Fruit fly (Drosophila melanogaster): ENCODE results near the gene CG12237.
A peak's percentile ranks its signal among the peaks of the same experiment; 100 is the strongest.

Gene CG12237

dm6 chrX:19663859-19664728 is 21.4 kb upstream of the CG12237 start, which contains the start of the genes CG14223 and Ssu72 (continued):
- peak; percentile 89 for TF ChIP-seq Dll (GFP tag; IDR thresholded peaks at IDR 0.05; ENCODE audit: partially characterized antibody)
- peak; percentile 67 for TF ChIP-seq sens (GFP tag)
- peak; percentile 32; the same call in 1 of the 2 replicates for TF ChIP-seq vvl (GFP tag; IDR thresholded peaks at IDR 0.05)
- no peak for TF ChIP-seq prd (optimal IDR thresholded peaks at IDR 0.05)
- TF ChIP-seq prd (GFP tag; IDR thresholded peaks at IDR 0.05) = no peak
- TF ChIP-seq trem (tag; optimal IDR thresholded peaks at IDR 0.05) = peak; percentile 6
- peak; percentile 57; the same call in 1 of the 3 replicates for TF ChIP-seq CG7963 (GFP tag; IDR thresholded peaks at IDR 0.05; ENCODE audit: partially characterized antibody)
- TF ChIP-seq nerfin-2 (GFP tag; IDR thresholded peaks at IDR 0.05; ENCODE audit: partially characterized antibody) = peak; percentile 70
- TF ChIP-seq NfI (GFP tag; optimal IDR thresholded peaks at IDR 0.05) = no peak
- TF ChIP-seq CG15479 (GFP tag; optimal IDR thresholded peaks at IDR 0.05) = no peak
- TF ChIP-seq sim (GFP tag; IDR thresholded peaks at IDR 0.05) = no peak
- TF ChIP-seq gem (tag; optimal IDR thresholded peaks at IDR 0.05) = peak; percentile 13
- peak; percentile 7 for TF ChIP-seq HLH54F (GFP tag; optimal IDR thresholded peaks at IDR 0.05)
- TF ChIP-seq HLH4C (GFP tag; IDR thresholded peaks at IDR 0.05; ENCODE audit: partially characterized antibody) = peak; percentile 57
- TF ChIP-seq Opbp (GFP tag; IDR thresholded peaks at IDR 0.05; ENCODE audit: partially characterized antibody) = peak; percentile 87
- no peak for TF ChIP-seq CG17568 (GFP tag; optimal IDR thresholded peaks at IDR 0.05)
- TF ChIP-seq Myb (GFP tag; optimal IDR thresholded peaks at IDR 0.05) = peak; percentile 71
- no peak for TF ChIP-seq Hr51 (GFP tag; optimal IDR thresholded peaks at IDR 0.05)
- no peak for TF ChIP-seq Atf-2 (GFP tag; optimal IDR thresholded peaks at IDR 0.05)

DNA sequence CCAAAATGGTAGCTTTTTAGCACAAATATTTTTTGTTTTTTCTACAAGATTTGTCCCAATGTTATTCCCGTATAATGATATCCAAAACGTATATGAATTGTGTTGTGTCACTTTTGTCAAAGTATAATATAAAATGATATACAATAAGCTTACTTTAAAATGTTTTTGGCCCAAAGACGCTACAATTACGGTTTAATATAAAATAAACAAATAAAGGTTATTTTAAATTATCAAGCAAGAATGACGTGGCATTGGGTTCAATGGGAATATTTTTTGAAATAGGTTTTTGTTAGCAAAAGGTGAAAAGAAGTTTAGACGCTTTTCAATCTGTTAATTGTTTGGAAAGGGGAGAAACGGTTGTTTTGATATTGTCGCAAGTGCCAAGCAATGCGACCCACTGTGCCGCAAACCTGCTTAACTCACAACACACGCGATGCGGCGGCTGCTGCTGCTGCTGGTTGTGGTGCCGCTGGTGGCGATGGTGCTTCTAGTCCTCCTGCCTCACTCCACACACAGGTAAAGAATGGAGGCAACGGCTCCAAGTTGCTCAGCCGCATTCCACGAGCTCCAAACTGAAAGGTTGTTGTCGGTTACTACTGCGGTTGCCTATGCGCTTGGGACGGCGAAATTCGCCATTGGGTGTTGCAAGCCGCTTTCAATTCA is 20.7 kb upstream of the CG12237 start:
- TF ChIP-seq CG4328 (GFP tag; optimal IDR thresholded peaks at IDR 0.05) (peak; percentile 28), CG3847 (GFP tag; IDR thresholded peaks at IDR 0.05) (no peak), Ptx1 (GFP tag; IDR thresholded peaks at IDR 0.05) (no peak), sc (optimal IDR thresholded peaks at IDR 0.05) (no peak), sc (GFP tag; optimal IDR thresholded peaks at IDR 0.05) (peak; percentile 24), lov (optimal IDR thresholded peaks at IDR 0.05) (no peak), lov (GFP tag; IDR thresholded peaks at IDR 0.05) (0 out of 3 replicates have a peak, but pooled peaks have one; percentile 13), exex (tag; optimal IDR thresholded peaks at IDR 0.05) (no peak), CG12104 (GFP tag; optimal IDR thresholded peaks at IDR 0.05) (peak; percentile 61), CG17829 (tag; optimal IDR thresholded peaks at IDR 0.05) (peak; percentile 48), CG11398 (GFP tag; optimal IDR thresholded peaks at IDR 0.05) (no peak), CG12071 (GFP tag; optimal IDR thresholded peaks at IDR 0.05) (no peak), CG4707 (GFP tag; optimal IDR thresholded peaks at IDR 0.05) (peak; percentile 44), Ravus (GFP tag; IDR thresholded peaks at IDR 0.05) (no peak), Hr51 (GFP tag; optimal IDR thresholded peaks at IDR 0.05) (peak in 1 of 2 experiments; percentile 49), CG11695 (GFP tag; IDR thresholded peaks at IDR 0.05) (peak; percentile 46; the same call in 2 of the 3 replicates), cg (GFP tag; optimal IDR thresholded peaks at IDR 0.05) (peak; percentile 5), CG11696 (GFP tag; IDR thresholded peaks at IDR 0.05) (no peak), CG4730 (GFP tag; IDR thresholded peaks at IDR 0.05) (0 out of 2 replicates have a peak, but pooled peaks have one; percentile 11), Xbp1 (GFP tag; optimal IDR thresholded peaks at IDR 0.05) (peak; percentile 38), Hr3 (GFP tag; optimal IDR thresholded peaks at IDR 0.05) (peak; percentile 25), CG15269 (tag; optimal IDR thresholded peaks at IDR 0.05) (peak; percentile 64), CG10209 (GFP tag; optimal IDR thresholded peaks at IDR 0.05) (peak; percentile 54), Spps (tag; optimal IDR thresholded peaks at IDR 0.05) (peak; percentile 37), dysf (GFP tag; IDR thresholded peaks at IDR 0.05) (peak; percentile 37; the same call in 1 of the 3 replicates), fd3F (GFP tag; optimal IDR thresholded peaks at IDR 0.05) (peak; percentile 7), gro (GFP tag; optimal IDR thresholded peaks at IDR 0.05) (no peak), CG18262 (tag; optimal IDR thresholded peaks at IDR 0.05) (peak; percentile 82), CG31388 (GFP tag; optimal IDR thresholded peaks at IDR 0.05) (no peak)

All from whole organism, embryonic.